Fruit fly (Drosophila melanogaster) whole organism, embryonic: Measurements from ENCODE around the gene CG8326.
A peak's percentile ranks its signal among the peaks of the same experiment; 100 is the strongest.

Source experiments
- Antp ChIP-seq: fragments of 200-800 bp; sonication (Bioruptor generic); optimal IDR thresholded peaks from 3 replicates; lab custom pipeline; 2016; ENCODE audit warnings: missing biosample characterization, missing genetic modification characterization
- B-H1 ChIP-seq: fragments of 200-800 bp; sonication (Bioruptor generic); IDR thresholded peaks from 3 replicates; pipeline ENCODE4 v1.3.6; 2022; ENCODE audit warnings: missing biosample characterization, missing genetic modification characterization
- BtbVII ChIP-seq: fragments of 200-800 bp; sonication (Bioruptor generic); optimal IDR thresholded peaks from 3 replicates; lab custom pipeline; 2017; ENCODE audit warnings: missing biosample characterization, mild to moderate bottlenecking, missing genetic modification characterization
- CG10147 ChIP-seq: fragments of 200-800 bp; sonication (Bioruptor generic); optimal IDR thresholded peaks from 2 replicates; lab custom pipeline; 2019; ENCODE audit warnings: missing biosample characterization, mild to moderate bottlenecking, missing genetic modification characterization, moderate library complexity
- CG10462 ChIP-seq: fragments of 200-800 bp; sonication (Bioruptor generic); optimal IDR thresholded peaks from 2 replicates; lab custom pipeline; 2016; ENCODE audit warnings: missing biosample characterization, missing genetic modification characterization
- CG10543 ChIP-seq: fragments of 200-800 bp; sonication (Bioruptor generic); optimal IDR thresholded peaks from 3 replicates; lab custom pipeline; 2017; ENCODE audit warnings: missing biosample characterization, mild to moderate bottlenecking, missing genetic modification characterization, moderate library complexity
- CG12299 ChIP-seq: fragments of 200-800 bp; sonication (Bioruptor generic); optimal IDR thresholded peaks from 2 replicates; lab custom pipeline; 2018; ENCODE audit warnings: missing biosample characterization, mild to moderate bottlenecking, missing genetic modification characterization
- CG13123 ChIP-seq: fragments of 200-800 bp; sonication (Bioruptor generic); optimal IDR thresholded peaks from 2 replicates; lab custom pipeline; 2016; ENCODE audit warnings: missing biosample characterization, missing genetic modification characterization
- CG14050 ChIP-seq: fragments of 200-800 bp; sonication (Bioruptor generic); IDR thresholded peaks from 3 replicates; pipeline ENCODE4 v1.3.6; 2022; ENCODE audit warnings: missing biosample characterization, missing genetic modification characterization
- CG14965 ChIP-seq: fragments of 200-800 bp; sonication (Bioruptor generic); optimal IDR thresholded peaks from 2 replicates; lab custom pipeline; 2016; ENCODE audit warnings: missing biosample characterization, missing genetic modification characterization, borderline replicate concordance
- CG1602 ChIP-seq: fragments of 200-800 bp; sonication (Bioruptor generic); optimal IDR thresholded peaks from 3 replicates; lab custom pipeline; 2016; ENCODE audit warnings: missing biosample characterization, missing genetic modification characterization
- CG1647 ChIP-seq: fragments of 200-800 bp; sonication (Bioruptor generic); optimal IDR thresholded peaks from 3 replicates; lab custom pipeline; 2016; ENCODE audit warnings: missing biosample characterization, missing genetic modification characterization
- CG17186 ChIP-seq: fragments of 200-800 bp; sonication (Bioruptor generic); optimal IDR thresholded peaks from 3 replicates; lab custom pipeline; 2017; ENCODE audit warnings: missing biosample characterization, missing genetic modification reagents, missing genetic modification characterization
- CG18599 ChIP-seq: fragments of 200-800 bp; sonication (Bioruptor generic); optimal IDR thresholded peaks from 3 replicates; lab custom pipeline; 2017; ENCODE audit warnings: missing biosample characterization, missing genetic modification characterization, mild to moderate bottlenecking, moderate library complexity, missing genetic modification reagents
- CG31365 ChIP-seq: fragments of 200-800 bp; sonication (Bioruptor generic); optimal IDR thresholded peaks from 2 replicates; lab custom pipeline; 2018; ENCODE audit warnings: missing biosample characterization, mild to moderate bottlenecking, missing genetic modification characterization
- CG31388 ChIP-seq: fragments of 200-800 bp; sonication (Bioruptor generic); optimal IDR thresholded peaks from 2 replicates; lab custom pipeline; 2016; ENCODE audit warnings: missing biosample characterization, missing genetic modification characterization
- CG42726 ChIP-seq: fragments of 200-800 bp; sonication (Bioruptor generic); IDR thresholded peaks from 2 replicates; pipeline ENCODE4 v1.3.6; 2022; ENCODE audit warnings: missing biosample characterization, missing genetic modification characterization; ENCODE audit not compliant: partially characterized antibody
- CG4360 ChIP-seq: fragments of 200-800 bp; sonication (Bioruptor generic); IDR thresholded peaks from 2 replicates; pipeline ENCODE4 v1.3.6; 2022; ENCODE audit warnings: missing biosample characterization, missing genetic modification characterization
- CG4854 ChIP-seq: fragments of 200-800 bp; sonication (Bioruptor generic); optimal IDR thresholded peaks from 2 replicates; lab custom pipeline; 2016; ENCODE audit warnings: missing biosample characterization, missing genetic modification characterization, inconsistent platforms
- CG6683 ChIP-seq: fragments of 200-800 bp; sonication (Bioruptor generic); optimal IDR thresholded peaks from 2 replicates; lab custom pipeline; 2017; ENCODE audit warnings: missing biosample characterization, mild to moderate bottlenecking, missing genetic modification characterization, missing genetic modification reagents
- CG7839 ChIP-seq: fragments of 200-800 bp; sonication (Bioruptor generic); optimal IDR thresholded peaks from 3 replicates; lab custom pipeline; 2018; ENCODE audit warnings: missing biosample characterization, mild to moderate bottlenecking, missing genetic modification characterization, moderate library complexity
- CG9817 ChIP-seq: fragments of 200-800 bp; sonication (Bioruptor generic); optimal IDR thresholded peaks from 2 replicates; lab custom pipeline; 2018; ENCODE audit warnings: missing biosample characterization, mild to moderate bottlenecking, missing genetic modification characterization, moderate library complexity
- Dbx ChIP-seq: fragments of 200-800 bp; sonication (Bioruptor generic); IDR thresholded peaks from 3 replicates; pipeline ENCODE4 v1.3.6; 2022; ENCODE audit warnings: missing biosample characterization, missing genetic modification characterization
- E2f1 ChIP-seq: fragments of 200-800 bp; sonication (Bioruptor generic); IDR thresholded peaks from 2 replicates; pipeline ENCODE4 v1.3.6; 2022; ENCODE audit warnings: missing biosample characterization, missing genetic modification characterization
- ERR ChIP-seq: fragments of 200-800 bp; sonication (Bioruptor generic); optimal IDR thresholded peaks from 2 replicates; lab custom pipeline; 2016; ENCODE audit warnings: missing biosample characterization, missing genetic modification characterization
- Lim3 ChIP-seq: fragments of 200-800 bp; sonication (Bioruptor generic); IDR thresholded peaks from 2 replicates; pipeline ENCODE4 v1.3.6; 2022; ENCODE audit warnings: missing biosample characterization, missing genetic modification characterization
- MESR4 ChIP-seq: fragments of 200-800 bp; sonication (Bioruptor generic); optimal IDR thresholded peaks from 2 replicates; lab custom pipeline; 2018; ENCODE audit warnings: missing biosample characterization, mild to moderate bottlenecking, missing genetic modification characterization, moderate library complexity
- Med ChIP-seq: fragments of 200-800 bp; sonication (Bioruptor generic); peaks from one replicate; lab custom pipeline; 2016; ENCODE audit warnings: missing biosample characterization, missing genetic modification characterization, mild to moderate bottlenecking, inconsistent platforms, moderate library complexity
- Mes4 ChIP-seq: fragments of 200-800 bp; sonication (Bioruptor generic); optimal IDR thresholded peaks from 2 replicates; lab custom pipeline; 2016; ENCODE audit warnings: missing biosample characterization, missing genetic modification characterization
- NfI ChIP-seq: fragments of 200-800 bp; sonication (Bioruptor generic); optimal IDR thresholded peaks from 3 replicates; lab custom pipeline; 2018; ENCODE audit warnings: missing biosample characterization, mild to moderate bottlenecking, missing genetic modification characterization, moderate library complexity
- Ptx1 ChIP-seq: fragments of 200-800 bp; sonication (Bioruptor generic); IDR thresholded peaks from 2 replicates; pipeline ENCODE4 v1.3.6; 2022; ENCODE audit warnings: missing biosample characterization, missing genetic modification characterization
- Ssrp ChIP-seq: fragments of 200-800 bp; sonication (Bioruptor generic); optimal IDR thresholded peaks from 2 replicates; lab custom pipeline; 2018; ENCODE audit warnings: missing biosample characterization, mild to moderate bottlenecking, missing genetic modification characterization, moderate library complexity
- Trl ChIP-seq, 3 experiments: fragments of >200 bp in 2 of 3; fragments of 200-800 bp in 1 of 3; sonication (Bioruptor generic) in 1 of 3; optimal IDR thresholded peaks; 2 replicates in 1 of 3; 3 replicates in 2 of 3; lab custom pipeline; 2016 to 2017; ENCODE audit warnings: missing biosample characterization in 1 of 3, missing genetic modification characterization in 1 of 3
- Vsx1 ChIP-seq: fragments of 200-800 bp; sonication (Bioruptor generic); optimal IDR thresholded peaks from 2 replicates; lab custom pipeline; 2017; ENCODE audit warnings: missing biosample characterization, mild to moderate bottlenecking, missing genetic modification characterization, missing genetic modification reagents
- YL-1 ChIP-seq: fragments of 200-800 bp; sonication (Bioruptor generic); optimal IDR thresholded peaks from 3 replicates; lab custom pipeline; 2017; ENCODE audit warnings: missing biosample characterization, mild to moderate bottlenecking, missing genetic modification characterization
- abd-A ChIP-seq: fragments of 200-800 bp; sonication (Bioruptor generic); optimal IDR thresholded peaks from 3 replicates; lab custom pipeline; 2019; ENCODE audit warnings: missing biosample characterization, mild to moderate bottlenecking, missing genetic modification characterization, moderate library complexity
- aop ChIP-seq: fragments of 200-800 bp; sonication (Bioruptor generic); IDR thresholded peaks from 2 replicates; pipeline ENCODE4 v1.3.6; 2022; ENCODE audit warnings: missing biosample characterization, missing genetic modification characterization
- btn ChIP-seq: fragments of 200-800 bp; sonication (Bioruptor generic); optimal IDR thresholded peaks from 2 replicates; lab custom pipeline; 2016; ENCODE audit warnings: missing biosample characterization, missing genetic modification characterization
- dan ChIP-seq: fragments of 200-800 bp; sonication (Bioruptor generic); IDR thresholded peaks from 2 replicates; pipeline ENCODE4 v1.3.6; 2022; ENCODE audit warnings: missing biosample characterization, missing genetic modification characterization
- gsb-n ChIP-seq: fragments of 200-800 bp; sonication (Bioruptor generic); optimal IDR thresholded peaks from 3 replicates; lab custom pipeline; 2018; ENCODE audit warnings: missing biosample characterization, mild to moderate bottlenecking, missing genetic modification characterization
- inv ChIP-seq: fragments of 200-800 bp; sonication (Bioruptor generic); IDR thresholded peaks from 2 replicates; pipeline ENCODE4 v1.3.6; 2022; ENCODE audit warnings: missing biosample characterization, missing genetic modification characterization; ENCODE audit not compliant: partially characterized antibody
- lab ChIP-seq: fragments of 200-800 bp; sonication (Bioruptor generic); optimal IDR thresholded peaks from 3 replicates; lab custom pipeline; 2017; ENCODE audit warnings: missing biosample characterization, missing genetic modification characterization, mild to moderate bottlenecking, moderate library complexity, missing genetic modification reagents
- lola ChIP-seq, 3 experiments: fragments of >200 bp in 2 of 3; fragments of 200-800 bp in 1 of 3; sonication (Bioruptor generic) in 1 of 3; optimal IDR thresholded peaks; 2 replicates each; lab custom pipeline; 2017 to 2019; ENCODE audit warnings: missing biosample characterization in 3 of 3, missing genetic modification characterization in 3 of 3, mild to moderate bottlenecking in 1 of 3, moderate library complexity in 1 of 3
- nerfin-2 ChIP-seq: fragments of 200-800 bp; sonication (Bioruptor generic); IDR thresholded peaks from 2 replicates; pipeline ENCODE4 v1.3.6; 2022; ENCODE audit warnings: missing biosample characterization, missing genetic modification characterization; ENCODE audit not compliant: partially characterized antibody
- pan ChIP-seq, 4 experiments: fragments of >200 bp in 3 of 4; fragments of 200-800 bp in 1 of 4; sonication (Bioruptor generic) in 1 of 4; optimal IDR thresholded peaks in 3 of 4; IDR thresholded peaks in 1 of 4; 2 replicates each; pipeline versions ENCODE4 v1.3.6 to Lab custom; 2017 to 2022; ENCODE audit warnings: missing biosample characterization in 2 of 4, missing genetic modification characterization in 2 of 4, mixed read lengths in 1 of 4
- sens ChIP-seq: fragments of 200-800 bp; sonication (Bioruptor generic); peaks from one replicate; lab custom pipeline; 2016; ENCODE audit warnings: missing biosample characterization, missing genetic modification characterization
- sisA ChIP-seq: fragments of 200-800 bp; sonication (Bioruptor generic); IDR thresholded peaks from 2 replicates; pipeline ENCODE4 v1.3.6; 2022; ENCODE audit warnings: missing biosample characterization, missing genetic modification characterization
- twi ChIP-seq: fragments of 200-800 bp; optimal IDR thresholded peaks from 2 replicates; lab custom pipeline; 2019; ENCODE audit warnings: missing biosample characterization, mild to moderate bottlenecking, missing genetic modification characterization, moderate library complexity

Gene CG8326

dm6 chrX:17631996-17632612, 2.8 kb upstream of the CG8326 start, which contains the start of the genes corolla and ND-24 (continued):
- TF ChIP-seq Med (GFP tag; lab: Kevin White, UChicago) = peak; percentile 97
- no peak for TF ChIP-seq abd-A (tag; lab: Kevin White, UChicago)
- no peak for TF ChIP-seq Trl (optimal IDR thresholded peaks at IDR 0.05; lab: Kevin White, UChicago)
- peak; percentile 79 for TF ChIP-seq Trl (GFP tag; optimal IDR thresholded peaks at IDR 0.05; lab: Kevin White, UChicago)
- peak; percentile 86 for TF ChIP-seq E2f1
- peak; percentile 54 for TF ChIP-seq CG6683 (GFP tag; lab: Kevin White, UChicago)
- peak; percentile 81 for TF ChIP-seq CG18599 (GFP tag; lab: Kevin White, UChicago)
- TF ChIP-seq CG14965 = no peak
- TF ChIP-seq BtbVII (GFP tag; lab: Kevin White, UChicago) = no peak
- peak; percentile 49; the same call in 1 of the 2 replicates for TF ChIP-seq Lim3 (GFP tag; lab: Robert Waterston, UW)
- TF ChIP-seq CG10462 = peak; percentile 66
- TF ChIP-seq CG1647 = peak; percentile 87
- TF ChIP-seq ERR (GFP tag; lab: Kevin White, UChicago) = peak; percentile 48
- no peak for TF ChIP-seq CG31365 (tag; lab: Kevin White, UChicago)
- TF ChIP-seq CG7839 = no peak
- peak; percentile 42 for TF ChIP-seq Vsx1 (GFP tag; lab: Kevin White, UChicago)
- TF ChIP-seq CG31388 (GFP tag; lab: Kevin White, UChicago) = peak; percentile 84
- peak; percentile 61 for TF ChIP-seq Mes4 (GFP tag; lab: Kevin White, UChicago)
- TF ChIP-seq inv (GFP tag; lab: Robert Waterston, UW) = peak; percentile 88
- TF ChIP-seq NfI (GFP tag; lab: Kevin White, UChicago) = peak; percentile 81
- peak; percentile 82 for TF ChIP-seq B-H1 (GFP tag; lab: Robert Waterston, UW)
- TF ChIP-seq CG4854 (GFP tag; lab: Kevin White, UChicago) = peak; percentile 81
- no peak for TF ChIP-seq pan (optimal IDR thresholded peaks at IDR 0.05; lab: Kevin White, UChicago)
- TF ChIP-seq pan (GFP tag; optimal IDR thresholded peaks at IDR 0.05 in 1 of 2, IDR thresholded peaks at IDR 0.05 in 1 of 2) = peak in 1 of 2 experiments; percentile 89
- TF ChIP-seq Ptx1 (GFP tag; lab: Robert Waterston, UW) = peak; percentile 92
- TF ChIP-seq CG13123 (GFP tag; lab: Kevin White, UChicago) = peak; percentile 76
- peak; percentile 74 for TF ChIP-seq CG42726
- peak; percentile 17 for TF ChIP-seq YL-1 (GFP tag; lab: Kevin White, UChicago)
- TF ChIP-seq MESR4 (GFP tag; lab: Kevin White, UChicago) = peak; percentile 63
- TF ChIP-seq CG10543 (GFP tag; lab: Kevin White, UChicago) = peak; percentile 57
- TF ChIP-seq CG1602 (GFP tag; lab: Kevin White, UChicago) = peak; percentile 83
- TF ChIP-seq CG14050 (GFP tag; lab: Robert Waterston, UW) = peak; percentile 75
- TF ChIP-seq dan = peak; percentile 46; the same call in 1 of the 2 replicates
- TF ChIP-seq CG4360 (GFP tag; lab: Robert Waterston, UW) = no peak
- peak; percentile 43 for TF ChIP-seq twi
- TF ChIP-seq nerfin-2 (GFP tag; lab: Robert Waterston, UW) = peak; percentile 58
- peak; percentile 69 for TF ChIP-seq CG12299
- peak; percentile 92 for TF ChIP-seq sisA
- TF ChIP-seq CG17186 (GFP tag; lab: Kevin White, UChicago) = peak; percentile 72
- TF ChIP-seq Ssrp = peak; percentile 80
- peak in 1 of 3 experiments; percentile 75 for TF ChIP-seq lola (GFP tag; optimal IDR thresholded peaks at IDR 0.05; lab: Kevin White, UChicago)
- peak; percentile 78 for TF ChIP-seq Antp (GFP tag; lab: Kevin White, UChicago)
- TF ChIP-seq sens (GFP tag; lab: Kevin White, UChicago) = peak; percentile 97
- peak; percentile 73 for TF ChIP-seq CG9817 (tag; lab: Kevin White, UChicago)
- peak; percentile 71 for TF ChIP-seq CG10147 (GFP tag; lab: Kevin White, UChicago)
- TF ChIP-seq Dbx = peak; percentile 93
- 0 out of 2 replicates have a peak, but pooled peaks have one; percentile 36 for TF ChIP-seq aop (GFP tag; lab: Robert Waterston, UW)
- peak; percentile 19 for TF ChIP-seq btn (GFP tag; lab: Kevin White, UChicago)
- TF ChIP-seq gsb-n (tag; lab: Kevin White, UChicago) = peak; percentile 56
- TF ChIP-seq lab (GFP tag; lab: Kevin White, UChicago) = no peak
